Worm (Caenorhabditis elegans): ENCODE results near the gene nhr-150.

Gene nhr-150

DNA sequence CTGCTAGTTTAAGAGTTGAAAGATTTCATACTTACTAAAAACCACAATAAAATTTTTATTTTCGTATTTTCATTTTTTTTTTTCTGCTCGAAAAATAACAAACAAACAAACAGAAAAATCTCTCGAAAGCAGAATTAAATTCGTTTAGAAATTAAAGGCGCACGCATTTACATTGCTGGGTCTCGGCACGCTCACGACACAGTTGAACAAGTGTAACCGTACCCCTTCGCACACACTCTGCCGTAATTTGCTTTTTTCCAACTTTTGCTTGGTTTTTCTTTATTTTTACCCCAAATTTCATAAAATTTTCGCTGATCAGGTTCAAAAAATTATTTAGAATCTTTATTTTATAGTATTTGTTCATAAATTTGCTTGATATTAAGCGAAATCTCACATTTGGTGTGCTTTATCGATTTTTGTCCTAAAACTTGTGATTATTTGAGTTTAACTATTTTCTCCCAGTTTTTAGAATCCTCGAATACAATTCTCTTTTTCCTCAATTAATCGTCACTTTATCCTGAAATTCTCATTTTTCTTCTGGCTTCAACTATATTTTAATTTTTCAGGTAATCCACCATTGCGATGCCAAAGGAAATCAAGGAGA is 30.4 kb upstream of the nhr-150 start, which contains the start of gene rpl-38 (continued):
- no peak for TF ChIP-seq nhr-237 (tag; optimal IDR thresholded peaks at IDR 0.05)
- peak; percentile 44 for TF ChIP-seq jun-1 (tag; optimal IDR thresholded peaks at IDR 0.05)
- no peak for TF ChIP-seq ztf-11 (tag; optimal IDR thresholded peaks at IDR 0.05)
- no peak for TF ChIP-seq ceh-82 (tag; optimal IDR thresholded peaks at IDR 0.05)
- no peak for TF ChIP-seq mml-1 (tag; optimal IDR thresholded peaks at IDR 0.05)
- TF ChIP-seq snpc-4 (tag; optimal IDR thresholded peaks at IDR 0.05), result peak; percentile 81
- TF ChIP-seq elt-2 (tag; optimal IDR thresholded peaks at IDR 0.05), result peak; percentile 59
- peak; percentile 88 for TF ChIP-seq nhr-23 (tag; optimal IDR thresholded peaks at IDR 0.05)
- TF ChIP-seq pqm-1 (tag; optimal IDR thresholded peaks at IDR 0.05), result peak; percentile 74
- no peak for TF ChIP-seq nhr-67 (tag; optimal IDR thresholded peaks at IDR 0.05)

ce11 chrV:15505068-15505467 is 23.8 kb upstream of the nhr-150 start:
- TF ChIP-seq lin-39 (tag; optimal IDR thresholded peaks at IDR 0.05), result peak; percentile 8
- TF ChIP-seq elt-2 (tag; optimal IDR thresholded peaks at IDR 0.05), result peak; percentile 52
- peak; percentile 34 for TF ChIP-seq pqm-1 (tag; optimal IDR thresholded peaks at IDR 0.05)
- peak; percentile 2 for TF ChIP-seq ceh-16 (tag; optimal IDR thresholded peaks at IDR 0.05)
- no peak for TF ChIP-seq lin-15B (tag; optimal IDR thresholded peaks at IDR 0.05)

DNA sequence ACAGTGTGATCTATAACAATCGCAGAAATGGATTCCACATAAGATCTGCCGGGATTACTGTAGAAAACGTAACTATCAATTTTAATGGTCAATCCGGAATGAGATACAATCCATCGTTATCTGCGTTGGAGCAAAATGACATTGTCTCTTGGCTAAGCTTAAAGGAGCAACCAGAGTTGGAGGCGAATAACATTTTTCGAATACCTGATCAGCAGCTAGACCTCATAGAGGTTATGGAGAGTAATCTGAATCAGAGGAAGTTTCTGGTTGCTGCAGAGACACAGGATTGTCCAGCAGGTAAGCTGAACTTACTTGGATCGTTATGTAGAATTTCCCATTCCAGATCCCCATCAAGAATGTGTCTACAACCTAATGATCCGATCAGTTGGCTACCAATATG is 22.3 kb upstream of the nhr-150 start:
- TF ChIP-seq hmg-11 (tag; optimal IDR thresholded peaks at IDR 0.05) (no peak), ceh-16 (tag; optimal IDR thresholded peaks at IDR 0.05) (no peak), nhr-12 (tag; optimal IDR thresholded peaks at IDR 0.05) (no peak), mml-1 (tag; optimal IDR thresholded peaks at IDR 0.05) (no peak), nhr-28 (tag; optimal IDR thresholded peaks at IDR 0.05) (no peak), pqm-1 (tag; optimal IDR thresholded peaks at IDR 0.05) (no peak), R02D3.7 (tag; optimal IDR thresholded peaks at IDR 0.05) (no peak), ceh-82 (tag; optimal IDR thresholded peaks at IDR 0.05) (no peak), nhr-43 (tag; optimal IDR thresholded peaks at IDR 0.05; ENCODE audit: poor library complexity, severe bottlenecking) (no peak), nhr-25 (tag; optimal IDR thresholded peaks at IDR 0.05) (no peak), elt-3 (tag; optimal IDR thresholded peaks at IDR 0.05) (no peak)

ce11 chrV:15499099-15499498 is 17.8 kb upstream of the nhr-150 start:
- peak; percentile 31 for TF ChIP-seq elt-2 (tag; optimal IDR thresholded peaks at IDR 0.05)
- no peak for TF ChIP-seq R02D3.7 (tag; optimal IDR thresholded peaks at IDR 0.05)
- TF ChIP-seq pqm-1 (tag; optimal IDR thresholded peaks at IDR 0.05), result peak; percentile 19
- no peak for TF ChIP-seq sea-2 (GFP tag; optimal IDR thresholded peaks at IDR 0.05)
- TF ChIP-seq nfya-1 (tag; optimal IDR thresholded peaks at IDR 0.05; ENCODE audit: insufficient read depth), result no peak
- no peak for TF ChIP-seq ceh-28 (tag; optimal IDR thresholded peaks at IDR 0.05)
- TF ChIP-seq nhr-12 (tag; optimal IDR thresholded peaks at IDR 0.05), result no peak
- TF ChIP-seq nhr-67 (tag; optimal IDR thresholded peaks at IDR 0.05), result no peak
- TF ChIP-seq ama-1 (optimal IDR thresholded peaks at IDR 0.05), result no peak

- TF ChIP-seq fkh-2 (tag; optimal IDR thresholded peaks at IDR 0.05) (no peak), ceh-28 (tag; optimal IDR thresholded peaks at IDR 0.05) (no peak), ama-1 (optimal IDR thresholded peaks at IDR 0.05) (no peak), fkh-10 (GFP tag; optimal IDR thresholded peaks at IDR 0.05) (no peak), lsy-12 (tag; optimal IDR thresholded peaks at IDR 0.05) (no peak), ceh-9 (tag; optimal IDR thresholded peaks at IDR 0.05) (no peak), nhr-77 (tag; optimal IDR thresholded peaks at IDR 0.05) (no peak), jun-1 (tag; optimal IDR thresholded peaks at IDR 0.05) (no peak), skn-1 (tag; optimal IDR thresholded peaks at IDR 0.05) (no peak), elt-3 (tag; optimal IDR thresholded peaks at IDR 0.05) (no peak), aly-2 (tag; optimal IDR thresholded peaks at IDR 0.05) (no peak)
Observed at ce11 chrV:15498434-15498833, 17.2 kb upstream of the nhr-150 start, which contains the start of gene C06B8.7. Gene C06B8.7 (plus strand): TSS chrV:15498734.

DNA sequence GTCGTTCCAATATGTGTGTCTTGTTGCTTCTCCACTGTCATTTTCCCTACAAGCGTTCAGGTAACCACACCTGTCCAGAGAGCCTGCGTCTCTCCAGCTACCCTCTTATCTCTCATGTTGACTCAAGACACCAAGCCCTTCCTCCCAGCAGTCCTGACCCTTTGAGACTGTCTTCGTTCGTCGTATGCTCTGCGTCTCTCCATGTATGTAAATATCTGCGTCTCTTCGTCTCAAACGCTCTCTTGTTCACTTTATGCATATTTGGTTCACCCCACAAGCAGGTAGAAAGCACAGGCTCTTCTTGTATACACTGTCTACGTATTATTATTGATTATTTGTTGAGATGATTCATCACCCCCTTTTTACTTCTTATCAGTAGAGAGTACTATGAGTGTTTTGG is 16.5 kb upstream of the nhr-150 start:
- TF ChIP-seq ceh-16 (tag; optimal IDR thresholded peaks at IDR 0.05), result no peak
- no peak for TF ChIP-seq elt-1 (tag; optimal IDR thresholded peaks at IDR 0.05)
- TF ChIP-seq pqm-1 (tag; optimal IDR thresholded peaks at IDR 0.05), result peak; percentile 95
- TF ChIP-seq unc-62 (GFP tag; optimal IDR thresholded peaks at IDR 0.05), result no peak
- TF ChIP-seq nfya-1 (tag; optimal IDR thresholded peaks at IDR 0.05; ENCODE audit: insufficient read depth), result no peak
- peak; percentile 20 for TF ChIP-seq lsy-12 (tag; optimal IDR thresholded peaks at IDR 0.05)
- no peak for TF ChIP-seq ama-1 (optimal IDR thresholded peaks at IDR 0.05)
- no peak for TF ChIP-seq R02D3.7 (tag; optimal IDR thresholded peaks at IDR 0.05)
- peak; percentile 72 for TF ChIP-seq ceh-28 (tag; optimal IDR thresholded peaks at IDR 0.05)
- peak; percentile 94 for TF ChIP-seq elt-2 (tag; optimal IDR thresholded peaks at IDR 0.05)
- TF ChIP-seq hmg-11 (tag; optimal IDR thresholded peaks at IDR 0.05), result no peak
- no peak for TF ChIP-seq skn-1 (tag; optimal IDR thresholded peaks at IDR 0.05)
- TF ChIP-seq pha-4 (tag; optimal IDR thresholded peaks at IDR 0.05), result peak; percentile 99
- no peak for TF ChIP-seq nhr-43 (tag; optimal IDR thresholded peaks at IDR 0.05; ENCODE audit: poor library complexity, severe bottlenecking)
- peak; percentile 84 for TF ChIP-seq jun-1 (tag; optimal IDR thresholded peaks at IDR 0.05)
- TF ChIP-seq eor-1 (tag; optimal IDR thresholded peaks at IDR 0.05), result no peak
- no peak for TF ChIP-seq fkh-10 (GFP tag; optimal IDR thresholded peaks at IDR 0.05)
- TF ChIP-seq fkh-2 (tag; optimal IDR thresholded peaks at IDR 0.05), result no peak
- no peak for TF ChIP-seq fos-1 (tag; optimal IDR thresholded peaks at IDR 0.05)
- no peak for TF ChIP-seq egl-5 (tag; optimal IDR thresholded peaks at IDR 0.05)
